Fruit fly (Drosophila melanogaster) whole organism, wandering third instar larva: Measurements from ENCODE around the gene CG32812.

ENCODE experiments used
- Abd-B ChIP-seq: fragments of >200 bp; optimal IDR thresholded peaks from 2 replicates; lab custom pipeline; 2017; ENCODE audit warnings: missing biosample characterization, missing genetic modification characterization
- CG9705 ChIP-seq: fragments of 200-800 bp; sonication (Bioruptor generic); optimal IDR thresholded peaks from 2 replicates; lab custom pipeline; 2018; ENCODE audit warnings: missing biosample characterization, mild to moderate bottlenecking, missing genetic modification characterization
- Dfd ChIP-seq: fragments of >200 bp; optimal IDR thresholded peaks from 2 replicates; lab custom pipeline; 2017; ENCODE audit warnings: missing biosample characterization, missing genetic modification characterization
- Hr78 ChIP-seq: fragments of >200 bp; optimal IDR thresholded peaks from 2 replicates; lab custom pipeline; 2017; ENCODE audit warnings: missing biosample characterization, missing genetic modification characterization
- Hr83 ChIP-seq: fragments of 200-300 bp; sonication (Bioruptor generic); optimal IDR thresholded peaks from 2 replicates; lab custom pipeline; 2016; ENCODE audit warnings: missing biosample characterization, mild to moderate bottlenecking, missing genetic modification characterization, moderate library complexity; ENCODE audit not compliant: poor library complexity, severe bottlenecking
- Myc ChIP-seq: fragments of >200 bp; optimal IDR thresholded peaks from 2 replicates; lab custom pipeline; 2017
- Sp1 ChIP-seq: fragments of 200-800 bp; sonication (Bioruptor generic); optimal IDR thresholded peaks from 3 replicates; lab custom pipeline; 2019; ENCODE audit warnings: missing biosample characterization, mild to moderate bottlenecking, missing genetic modification characterization, moderate library complexity
- ey ChIP-seq: fragments of 200-800 bp; sonication (Bioruptor generic); optimal IDR thresholded peaks from 2 replicates; lab custom pipeline; 2016; ENCODE audit warnings: missing biosample characterization, missing genetic modification characterization
- fru ChIP-seq: fragments of 200-800 bp; sonication (Bioruptor generic); optimal IDR thresholded peaks from 3 replicates; lab custom pipeline; 2016; ENCODE audit warnings: missing biosample characterization, mild to moderate bottlenecking, missing genetic modification characterization
- psq ChIP-seq: fragments of 200-800 bp; sonication (Bioruptor generic); optimal IDR thresholded peaks from 3 replicates; lab custom pipeline; 2017; ENCODE audit warnings: missing biosample characterization, mild to moderate bottlenecking, missing genetic modification characterization, moderate library complexity
- sage ChIP-seq: fragments of 200-800 bp; sonication (Bioruptor generic); optimal IDR thresholded peaks from 2 replicates; lab custom pipeline; 2016; ENCODE audit warnings: missing biosample characterization, mild to moderate bottlenecking, missing genetic modification characterization
- usp ChIP-seq: fragments of >200 bp; optimal IDR thresholded peaks from 2 replicates; lab custom pipeline; 2017; ENCODE audit warnings: missing biosample characterization, missing genetic modification characterization

dm6 chrX:1337998-1338397 is 50.9 kb downstream of the CG32812 start:
- TF ChIP-seq Hr83 (GFP tag; lab: Kevin White, UChicago) (no peak), Dfd (GFP tag; lab: Kevin White, UChicago) (no peak), sage (GFP tag; lab: Kevin White, UChicago) (no peak), ey (GFP tag; lab: Kevin White, UChicago) (no peak), CG9705 (no peak), usp (GFP tag; lab: Kevin White, UChicago) (no peak), Myc (lab: Kevin White, UChicago) (no peak), psq (GFP tag; lab: Kevin White, UChicago) (no peak), Abd-B (no peak), fru (GFP tag; lab: Kevin White, UChicago) (no peak), Hr78 (no peak), Sp1 (no peak)
